Worm (Caenorhabditis elegans): ENCODE data around the gene F27E5.9.

ce11 chrII:10155106-10155505 lies 20.4 kb downstream of the F27E5.9 start, which contains the start of gene nlp-63:
- TF ChIP-seq elt-3 (tag; optimal IDR thresholded peaks at IDR 0.05), result no peak
- TF ChIP-seq blmp-1 (tag; optimal IDR thresholded peaks at IDR 0.05), result no peak
- TF ChIP-seq elt-1 (tag; optimal IDR thresholded peaks at IDR 0.05; ENCODE audit: borderline replicate concordance, insufficient read depth), result no peak
- no peak for TF ChIP-seq unc-62 (GFP tag; optimal IDR thresholded peaks at IDR 0.05)
- no peak for TF ChIP-seq lin-13 (tag; optimal IDR thresholded peaks at IDR 0.05)
- TF ChIP-seq bed-3 (GFP tag; optimal IDR thresholded peaks at IDR 0.05), result no peak
- TF ChIP-seq nhr-76 (tag; optimal IDR thresholded peaks at IDR 0.05), result no peak
- no peak for TF ChIP-seq nhr-237 (tag; optimal IDR thresholded peaks at IDR 0.05)
- no peak for TF ChIP-seq ham-2 (GFP tag; optimal IDR thresholded peaks at IDR 0.05)
- no peak for TF ChIP-seq mls-2 (tag; optimal IDR thresholded peaks at IDR 0.05)
- TF ChIP-seq drap-1 (GFP tag; optimal IDR thresholded peaks at IDR 0.05), result no peak
